Worm (Caenorhabditis elegans): ENCODE results near the gene ZK1010.10.

ZK1010.10 gene

ce11 chrIII:12966895-12967294 lies 35.3 kb upstream of the ZK1010.10 start, which contains the start of gene ttm-1:
Gene ttm-1 (minus strand): TSS chrIII:12966995.
- no peak for TF ChIP-seq nhr-6 (tag; optimal IDR thresholded peaks at IDR 0.05)
- TF ChIP-seq peb-1 (tag; optimal IDR thresholded peaks at IDR 0.05), result no peak
- TF ChIP-seq zag-1 (tag; optimal IDR thresholded peaks at IDR 0.05), result no peak
- no peak for TF ChIP-seq mbf-1 (tag; optimal IDR thresholded peaks at IDR 0.05)
- no peak for TF ChIP-seq blmp-1 (tag; optimal IDR thresholded peaks at IDR 0.05; ENCODE audit: insufficient read depth)
- no peak for TF ChIP-seq nhr-11 (tag; optimal IDR thresholded peaks at IDR 0.05)
- no peak for TF ChIP-seq nhr-10 (tag; optimal IDR thresholded peaks at IDR 0.05)
- TF ChIP-seq F13H6.1 (tag; optimal IDR thresholded peaks at IDR 0.05), result no peak
- TF ChIP-seq sma-9 (GFP tag; optimal IDR thresholded peaks at IDR 0.05), result no peak
- no peak for TF ChIP-seq sma-9 (tag; optimal IDR thresholded peaks at IDR 0.05)
- TF ChIP-seq egl-27 (tag; optimal IDR thresholded peaks at IDR 0.05), result no peak
- TF ChIP-seq unc-62 (GFP tag; optimal IDR thresholded peaks at IDR 0.05), result no peak
- TF ChIP-seq unc-55 (GFP tag; optimal IDR thresholded peaks at IDR 0.05), result no peak

ce11 chrIII:12967437-12968043 lies 34.6 kb upstream of the ZK1010.10 start:
- TF ChIP-seq unc-39 (tag; optimal IDR thresholded peaks at IDR 0.05) (no peak), dmd-4 (tag; optimal IDR thresholded peaks at IDR 0.05) (no peak), ztf-1 (GFP tag; conservative IDR thresholded peaks at IDR 0.05) (no peak), sma-9 (GFP tag; optimal IDR thresholded peaks at IDR 0.05) (no peak), sma-9 (tag; optimal IDR thresholded peaks at IDR 0.05) (no peak), ceh-82 (tag; optimal IDR thresholded peaks at IDR 0.05) (no peak), lin-13 (GFP tag; optimal IDR thresholded peaks at IDR 0.05) (no peak), skn-1 (tag; optimal IDR thresholded peaks at IDR 0.05) (no peak), nhr-10 (tag; optimal IDR thresholded peaks at IDR 0.05) (no peak), zag-1 (tag; optimal IDR thresholded peaks at IDR 0.05) (no peak), C34F6.9 (tag; optimal IDR thresholded peaks at IDR 0.05) (peak; percentile 3), nhr-25 (tag; optimal IDR thresholded peaks at IDR 0.05) (no peak), elt-1 (tag; optimal IDR thresholded peaks at IDR 0.05) (no peak), elt-3 (tag; optimal IDR thresholded peaks at IDR 0.05) (no peak), lin-39 (tag; optimal IDR thresholded peaks at IDR 0.05) (no peak), nhr-129 (tag; optimal IDR thresholded peaks at IDR 0.05) (no peak), Y55F3AM.14 (GFP tag; optimal IDR thresholded peaks at IDR 0.05) (no peak), mbf-1 (tag; optimal IDR thresholded peaks at IDR 0.05) (no peak), nhr-21 (tag; optimal IDR thresholded peaks at IDR 0.05) (peak; percentile 3), lin-11 (tag; optimal IDR thresholded peaks at IDR 0.05) (no peak), ama-1 (optimal IDR thresholded peaks at IDR 0.05) (no peak), blmp-1 (tag; optimal IDR thresholded peaks at IDR 0.05; ENCODE audit: insufficient read depth) (no peak), gmeb-1 (tag; optimal IDR thresholded peaks at IDR 0.05) (peak; percentile 25), fos-1 (tag; optimal IDR thresholded peaks at IDR 0.05) (peak; percentile 83), unc-62 (GFP tag; optimal IDR thresholded peaks at IDR 0.05) (no peak), ceh-16 (tag; optimal IDR thresholded peaks at IDR 0.05) (no peak), peb-1 (tag; optimal IDR thresholded peaks at IDR 0.05) (no peak), nhr-11 (tag; optimal IDR thresholded peaks at IDR 0.05) (no peak), R02D3.7 (tag; optimal IDR thresholded peaks at IDR 0.05) (no peak), F13H6.1 (tag; optimal IDR thresholded peaks at IDR 0.05) (no peak), lsy-2 (tag; optimal IDR thresholded peaks at IDR 0.05) (peak in 1 of 2 experiments; percentile 12), nhr-237 (tag; optimal IDR thresholded peaks at IDR 0.05) (no peak), sma-3 (GFP tag; optimal IDR thresholded peaks at IDR 0.05) (no peak), nhr-6 (tag; optimal IDR thresholded peaks at IDR 0.05) (no peak), nhr-77 (tag; optimal IDR thresholded peaks at IDR 0.05) (no peak), crh-2 (tag; optimal IDR thresholded peaks at IDR 0.05) (peak; percentile 40), egl-27 (tag; optimal IDR thresholded peaks at IDR 0.05) (no peak), ztf-4 (tag; optimal IDR thresholded peaks at IDR 0.05) (no peak), nhr-12 (tag; optimal IDR thresholded peaks at IDR 0.05) (no peak)

ce11 chrIII:12968330-12968729 lies 33.9 kb upstream of the ZK1010.10 start:
- TF ChIP-seq R02D3.7 (tag; optimal IDR thresholded peaks at IDR 0.05), result no peak
- TF ChIP-seq sem-4 (tag; optimal IDR thresholded peaks at IDR 0.05), result no peak
- no peak for TF ChIP-seq ztf-4 (tag; optimal IDR thresholded peaks at IDR 0.05)
- no peak for TF ChIP-seq alr-1 (tag; optimal IDR thresholded peaks at IDR 0.05)
- TF ChIP-seq unc-62 (GFP tag; optimal IDR thresholded peaks at IDR 0.05), result no peak
- no peak for TF ChIP-seq egl-27 (tag; optimal IDR thresholded peaks at IDR 0.05)
- TF ChIP-seq nhr-23 (tag; optimal IDR thresholded peaks at IDR 0.05), result no peak
- no peak for TF ChIP-seq F13H6.1 (tag; optimal IDR thresholded peaks at IDR 0.05)
- no peak for TF ChIP-seq nhr-21 (tag; optimal IDR thresholded peaks at IDR 0.05)
- TF ChIP-seq elt-1 (tag; optimal IDR thresholded peaks at IDR 0.05), result no peak
- TF ChIP-seq blmp-1 (tag; optimal IDR thresholded peaks at IDR 0.05; ENCODE audit: insufficient read depth), result no peak
- TF ChIP-seq fos-1 (tag; optimal IDR thresholded peaks at IDR 0.05), result no peak
- TF ChIP-seq lsy-2 (tag; optimal IDR thresholded peaks at IDR 0.05), result no peak
- TF ChIP-seq sma-9 (GFP tag; optimal IDR thresholded peaks at IDR 0.05), result no peak
- TF ChIP-seq sma-9 (tag; optimal IDR thresholded peaks at IDR 0.05), result no peak
- TF ChIP-seq mbf-1 (tag; optimal IDR thresholded peaks at IDR 0.05), result no peak
- TF ChIP-seq gmeb-1 (tag; optimal IDR thresholded peaks at IDR 0.05), result no peak
- TF ChIP-seq elt-3 (tag; optimal IDR thresholded peaks at IDR 0.05), result no peak

All from whole organism, L2 larva.